Fruit fly (Drosophila melanogaster) whole organism, embryonic: Measurements from ENCODE around the gene CG15034.

Experiments used
- Aef1 ChIP-seq: fragments of 200-800 bp; sonication (Bioruptor generic); IDR thresholded peaks from 3 replicates; pipeline ENCODE4 v1.3.6; 2022; ENCODE audit warnings: missing biosample characterization, missing genetic modification characterization
- CG10654 ChIP-seq: fragments of 200-800 bp; sonication (Bioruptor generic); optimal IDR thresholded peaks from 2 replicates; lab custom pipeline; 2016; ENCODE audit warnings: missing biosample characterization, missing genetic modification characterization
- CG11456 ChIP-seq: fragments of 200-800 bp; sonication (Bioruptor generic); IDR thresholded peaks from 3 replicates; pipeline ENCODE4 v1.3.6; 2022; ENCODE audit warnings: missing biosample characterization, missing genetic modification characterization
- CG11696 ChIP-seq: fragments of 200-800 bp; sonication (Bioruptor generic); IDR thresholded peaks from 2 replicates; pipeline ENCODE4 v1.3.6; 2022; ENCODE audit warnings: missing biosample characterization, missing genetic modification characterization
- CG14710 ChIP-seq: fragments of 200-800 bp; sonication (Bioruptor generic); optimal IDR thresholded peaks from 3 replicates; lab custom pipeline; 2019; ENCODE audit warnings: missing biosample characterization, mild to moderate bottlenecking, missing genetic modification characterization, moderate library complexity
- CG1832 ChIP-seq: fragments of 200-800 bp; sonication (Bioruptor generic); optimal IDR thresholded peaks from 2 replicates; lab custom pipeline; 2017; ENCODE audit warnings: missing biosample characterization, mild to moderate bottlenecking, missing genetic modification characterization, inconsistent platforms
- CG18599 ChIP-seq: fragments of 200-800 bp; sonication (Bioruptor generic); optimal IDR thresholded peaks from 3 replicates; lab custom pipeline; 2017; ENCODE audit warnings: missing biosample characterization, missing genetic modification characterization, mild to moderate bottlenecking, moderate library complexity, missing genetic modification reagents
- CG32767 ChIP-seq: fragments of 200-800 bp; sonication (Bioruptor generic); IDR thresholded peaks from 2 replicates; pipeline ENCODE4 v1.3.6; 2022; ENCODE audit warnings: missing biosample characterization, missing genetic modification characterization
- CG34422 ChIP-seq: fragments of 200-800 bp; sonication (Bioruptor generic); IDR thresholded peaks from 3 replicates; pipeline ENCODE4 v1.3.6; 2022; ENCODE audit warnings: missing biosample characterization, missing genetic modification characterization
- CG5180 ChIP-seq: fragments of 200-800 bp; sonication (Bioruptor generic); optimal IDR thresholded peaks from 3 replicates; lab custom pipeline; 2017; ENCODE audit warnings: missing biosample characterization, missing genetic modification characterization, mild to moderate bottlenecking, moderate library complexity, missing genetic modification reagents
- CG6683 ChIP-seq: fragments of 200-800 bp; sonication (Bioruptor generic); optimal IDR thresholded peaks from 2 replicates; lab custom pipeline; 2017; ENCODE audit warnings: missing biosample characterization, mild to moderate bottlenecking, missing genetic modification characterization, missing genetic modification reagents
- CG7372 ChIP-seq: fragments of 200-800 bp; sonication (Bioruptor generic); IDR thresholded peaks from 2 replicates; pipeline ENCODE4 v1.3.6; 2022; ENCODE audit warnings: missing biosample characterization, missing genetic modification characterization
- CG8359 ChIP-seq: fragments of 200-800 bp; sonication (Bioruptor generic); optimal IDR thresholded peaks from 2 replicates; lab custom pipeline; 2017; ENCODE audit warnings: missing biosample characterization, mild to moderate bottlenecking, missing genetic modification characterization, borderline replicate concordance
- CG9932 ChIP-seq: fragments of 200-800 bp; sonication (Bioruptor generic); IDR thresholded peaks from 2 replicates; pipeline ENCODE4 v1.3.6; 2022; ENCODE audit warnings: missing biosample characterization, missing genetic modification characterization
- H15 ChIP-seq: fragments of 200-800 bp; sonication (Bioruptor generic); IDR thresholded peaks from 3 replicates; pipeline ENCODE4 v1.3.6; 2022; ENCODE audit warnings: missing biosample characterization, missing genetic modification characterization
- Hr78 ChIP-seq, 2 experiments: fragments of 200-800 bp in 1 of 2; fragments of >200 bp in 1 of 2; sonication (Bioruptor generic) in 1 of 2; optimal IDR thresholded peaks; 2 replicates each; lab custom pipeline; 2017 to 2019; ENCODE audit warnings: missing biosample characterization in 2 of 2, missing genetic modification characterization in 2 of 2, mild to moderate bottlenecking in 1 of 2, moderate library complexity in 1 of 2
- Lhr ChIP-seq: fragments of 200-800 bp; sonication (Bioruptor generic); optimal IDR thresholded peaks from 3 replicates; lab custom pipeline; 2017; ENCODE audit warnings: mild to moderate bottlenecking, missing biosample characterization, missing genetic modification reagents, missing genetic modification characterization
- Mes4 ChIP-seq: fragments of 200-800 bp; sonication (Bioruptor generic); optimal IDR thresholded peaks from 2 replicates; lab custom pipeline; 2016; ENCODE audit warnings: missing biosample characterization, missing genetic modification characterization
- Pdp1 ChIP-seq, 2 experiments: fragments of 200-800 bp; sonication (Bioruptor generic); optimal IDR thresholded peaks; 3 replicates each; lab custom pipeline; 2016; ENCODE audit warnings: missing biosample characterization in 2 of 2, missing genetic modification characterization in 2 of 2, mild to moderate bottlenecking in 1 of 2, moderate library complexity in 1 of 2
- Ptx1 ChIP-seq: fragments of 200-800 bp; sonication (Bioruptor generic); IDR thresholded peaks from 2 replicates; pipeline ENCODE4 v1.3.6; 2022; ENCODE audit warnings: missing biosample characterization, missing genetic modification characterization
- Sox100B ChIP-seq: fragments of 200-800 bp; sonication (Bioruptor generic); optimal IDR thresholded peaks from 3 replicates; lab custom pipeline; 2018; ENCODE audit warnings: missing biosample characterization, mild to moderate bottlenecking, missing genetic modification characterization
- Sox102F ChIP-seq: fragments of 200-800 bp; sonication (Bioruptor generic); optimal IDR thresholded peaks from 2 replicates; lab custom pipeline; 2018; ENCODE audit warnings: missing biosample characterization, mild to moderate bottlenecking, missing genetic modification characterization, moderate library complexity
- Spps ChIP-seq: fragments of 200-800 bp; sonication (Bioruptor generic); optimal IDR thresholded peaks from 2 replicates; lab custom pipeline; 2018; ENCODE audit warnings: missing biosample characterization, mild to moderate bottlenecking, missing genetic modification characterization
- bbx ChIP-seq: fragments of 200-800 bp; sonication (Bioruptor generic); IDR thresholded peaks from 2 replicates; pipeline ENCODE4 v1.3.6; 2022; ENCODE audit warnings: missing biosample characterization, missing genetic modification characterization; ENCODE audit not compliant: partially characterized antibody
- eyg ChIP-seq: fragments of 200-800 bp; sonication (Bioruptor generic); optimal IDR thresholded peaks from 3 replicates; lab custom pipeline; 2016; ENCODE audit warnings: missing biosample characterization, missing genetic modification characterization
- gce ChIP-seq: fragments of 200-800 bp; sonication (Bioruptor generic); IDR thresholded peaks from 3 replicates; pipeline ENCODE4 v1.3.6; 2022; ENCODE audit warnings: missing biosample characterization, missing genetic modification characterization
- gem ChIP-seq: fragments of 200-800 bp; sonication (Bioruptor generic); optimal IDR thresholded peaks from 2 replicates; lab custom pipeline; 2019; ENCODE audit warnings: missing biosample characterization, mild to moderate bottlenecking, missing genetic modification characterization, moderate library complexity
- gfzf ChIP-seq: fragments of 200-800 bp; sonication (Bioruptor generic); optimal IDR thresholded peaks from 2 replicates; lab custom pipeline; 2016; ENCODE audit warnings: missing biosample characterization, mild to moderate bottlenecking, missing genetic modification characterization, moderate library complexity
- pan ChIP-seq, 4 experiments: fragments of >200 bp in 3 of 4; fragments of 200-800 bp in 1 of 4; sonication (Bioruptor generic) in 1 of 4; optimal IDR thresholded peaks in 3 of 4; IDR thresholded peaks in 1 of 4; 2 replicates each; pipeline versions ENCODE4 v1.3.6 to Lab custom; 2017 to 2022; ENCODE audit warnings: missing biosample characterization in 2 of 4, missing genetic modification characterization in 2 of 4, mixed read lengths in 1 of 4
- psq ChIP-seq: fragments of 200-800 bp; sonication (Bioruptor generic); optimal IDR thresholded peaks from 2 replicates; lab custom pipeline; 2017; ENCODE audit warnings: missing biosample characterization, missing genetic modification characterization
- rib ChIP-seq: fragments of 200-800 bp; sonication (Bioruptor generic); IDR thresholded peaks from 2 replicates; pipeline ENCODE4 v1.3.6; 2022; ENCODE audit warnings: missing biosample characterization, missing genetic modification characterization
- shn ChIP-seq: fragments of 200-800 bp; sonication (Bioruptor generic); optimal IDR thresholded peaks from 3 replicates; lab custom pipeline; 2016; ENCODE audit warnings: missing biosample characterization, missing genetic modification characterization
- sisA ChIP-seq: fragments of 200-800 bp; sonication (Bioruptor generic); IDR thresholded peaks from 2 replicates; pipeline ENCODE4 v1.3.6; 2022; ENCODE audit warnings: missing biosample characterization, missing genetic modification characterization
- slbo ChIP-seq: fragments of 200-800 bp; sonication (Bioruptor generic); IDR thresholded peaks from 2 replicates; pipeline ENCODE4 v1.3.6; 2022; ENCODE audit warnings: missing biosample characterization, missing genetic modification characterization
- sna ChIP-seq: fragments of 200-800 bp; sonication (Bioruptor generic); IDR thresholded peaks from 2 replicates; pipeline ENCODE4 v1.3.6; 2022; ENCODE audit warnings: missing biosample characterization, missing genetic modification characterization; ENCODE audit not compliant: partially characterized antibody
- sob ChIP-seq: fragments of 200-800 bp; sonication (Bioruptor generic); IDR thresholded peaks from 2 replicates; pipeline ENCODE4 v1.3.6; 2022; ENCODE audit warnings: missing biosample characterization, missing genetic modification characterization
- sqz ChIP-seq: fragments of 200-800 bp; sonication (Bioruptor generic); optimal IDR thresholded peaks from 3 replicates; lab custom pipeline; 2018; ENCODE audit warnings: missing biosample characterization, mild to moderate bottlenecking, missing genetic modification characterization
- sr ChIP-seq: fragments of 200-800 bp; sonication (Bioruptor generic); IDR thresholded peaks from 3 replicates; pipeline ENCODE4 v1.3.6; 2022; ENCODE audit warnings: missing biosample characterization, missing genetic modification characterization
- tna ChIP-seq: fragments of 200-800 bp; sonication (Bioruptor generic); IDR thresholded peaks from 2 replicates; pipeline ENCODE4 v1.3.6; 2022; ENCODE audit warnings: missing biosample characterization, missing genetic modification characterization; ENCODE audit not compliant: partially characterized antibody
- tup ChIP-seq: fragments of 200-800 bp; sonication (Bioruptor generic); optimal IDR thresholded peaks from 2 replicates; lab custom pipeline; 2016; ENCODE audit warnings: missing biosample characterization, mild to moderate bottlenecking, missing genetic modification characterization, moderate library complexity
- vnd ChIP-seq: fragments of 200-800 bp; sonication (Bioruptor generic); IDR thresholded peaks from 3 replicates; pipeline ENCODE4 v1.3.6; 2022; ENCODE audit warnings: missing biosample characterization, missing genetic modification characterization; ENCODE audit not compliant: partially characterized antibody
- vvl ChIP-seq: fragments of 200-800 bp; sonication (Bioruptor generic); IDR thresholded peaks from 2 replicates; pipeline ENCODE4 v1.3.6; 2022; ENCODE audit warnings: missing biosample characterization, missing genetic modification characterization
- wdn ChIP-seq: fragments of 200-800 bp; sonication (Bioruptor generic); IDR thresholded peaks from 2 replicates; pipeline ENCODE4 v1.3.6; 2022; ENCODE audit warnings: missing biosample characterization, missing genetic modification characterization

CG15034 gene

DNA sequence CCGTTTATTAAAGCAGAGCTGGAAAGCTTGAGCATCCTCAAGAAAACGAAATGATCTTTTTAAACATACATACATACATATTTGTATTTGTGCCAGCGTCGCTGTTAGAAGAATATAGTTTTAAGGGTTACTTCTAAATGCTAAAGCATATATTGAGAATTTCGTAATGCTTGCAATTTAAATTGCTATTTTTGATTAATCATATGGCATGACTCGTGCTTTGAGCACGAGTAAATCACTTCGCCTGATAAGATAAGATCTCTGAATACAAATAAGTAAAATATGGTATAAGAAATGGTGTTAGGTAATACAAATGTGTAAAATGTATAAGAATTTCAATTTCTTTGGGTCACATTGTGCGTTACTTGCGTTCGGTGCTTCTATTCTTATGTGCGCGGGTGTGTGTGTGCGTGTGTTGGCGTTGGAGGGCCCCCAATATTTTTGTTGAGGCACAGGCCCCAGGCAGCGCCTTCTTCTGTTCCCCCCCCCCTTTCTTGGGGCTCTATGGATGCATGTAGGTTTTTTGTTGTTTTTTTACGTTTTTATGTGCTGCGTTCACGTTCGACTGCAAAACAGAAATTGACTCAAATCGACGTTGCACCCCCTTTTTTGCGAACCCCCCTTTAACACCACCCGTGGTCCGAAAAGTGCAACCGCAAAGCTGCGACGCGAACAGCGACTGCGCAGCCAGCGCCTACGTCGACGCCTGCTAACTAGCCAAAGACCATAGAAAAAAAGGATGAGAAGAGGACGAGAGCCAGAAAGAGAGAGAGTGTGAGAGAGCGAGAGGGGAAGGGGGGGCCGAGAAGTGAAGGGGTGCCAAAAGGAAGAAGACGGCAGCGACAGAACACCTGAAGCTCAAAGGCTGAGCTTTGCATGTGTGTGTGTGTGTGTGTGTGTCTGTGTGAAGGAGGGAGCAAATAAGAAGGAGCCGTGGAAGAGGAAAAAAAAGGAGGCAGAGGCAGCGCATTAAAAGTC is 45.7 kb downstream of the CG15034 start (continued):
- no peak for TF ChIP-seq bbx
- TF ChIP-seq CG10654 (GFP tag; lab: Kevin White, UChicago), result no peak
- no peak for TF ChIP-seq CG6683 (GFP tag; lab: Kevin White, UChicago)
- TF ChIP-seq tup (GFP tag; lab: Kevin White, UChicago), result no peak
- TF ChIP-seq CG7372 (GFP tag; lab: Robert Waterston, UW), result no peak
- TF ChIP-seq CG9932, result no peak
- TF ChIP-seq Mes4 (GFP tag; lab: Kevin White, UChicago), result peak; percentile 44
- TF ChIP-seq, all 482 proteins: peak for 212

DNA sequence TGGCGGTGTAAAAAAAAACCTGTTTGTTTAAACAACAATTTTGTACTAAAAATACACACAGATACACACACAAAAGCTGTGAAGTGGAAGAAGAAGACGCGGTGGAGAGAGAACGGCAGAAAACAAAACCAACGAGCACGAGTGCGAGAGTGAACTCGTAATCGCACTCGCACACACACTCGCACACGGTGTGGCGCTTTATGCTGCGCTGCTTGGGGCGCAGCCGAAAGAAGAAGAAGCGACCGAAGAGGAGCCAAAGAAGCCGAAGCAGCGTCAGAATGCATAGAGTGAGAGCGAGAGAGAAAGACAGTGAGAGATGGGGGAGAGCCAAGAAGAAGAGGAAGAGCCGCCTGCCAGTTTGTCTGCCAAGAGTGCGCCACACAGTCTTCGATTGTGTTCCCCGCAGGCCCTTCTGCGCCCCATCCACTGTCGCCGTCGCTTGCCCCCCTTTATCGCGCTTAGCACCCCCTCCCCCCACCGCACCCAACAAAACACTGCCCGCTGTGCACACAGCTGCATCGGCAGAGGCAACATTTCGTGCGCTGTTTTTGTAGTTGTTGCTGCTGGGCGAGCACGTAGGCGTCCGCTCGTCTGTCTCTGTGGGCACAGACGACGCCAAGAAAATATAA is 46.5 kb downstream of the CG15034 start:
- TF ChIP-seq Aef1 (GFP tag; lab: Robert Waterston, UW) (peak; percentile 32; the same call in 2 of the 3 replicates), CG11456 (GFP tag; lab: Robert Waterston, UW) (0 out of 3 replicates have a peak, but pooled peaks have one; percentile 51), tna (GFP tag; lab: Robert Waterston, UW) (peak; percentile 47), Sox100B (GFP tag; lab: Kevin White, UChicago) (no peak), sisA (GFP tag; lab: Robert Waterston, UW) (no peak), sna (GFP tag; lab: Robert Waterston, UW) (0 out of 2 replicates have a peak, but pooled peaks have one; percentile 24), slbo (GFP tag; lab: Robert Waterston, UW) (0 out of 2 replicates have a peak, but pooled peaks have one; percentile 2), vvl (0 out of 2 replicates have a peak, but pooled peaks have one; percentile 9), CG5180 (GFP tag; lab: Kevin White, UChicago) (no peak), Lhr (GFP tag; lab: Kevin White, UChicago) (no peak), Sox102F (GFP tag; lab: Kevin White, UChicago) (no peak), gce (GFP tag; lab: Robert Waterston, UW) (no peak; the same call in 2 of the 3 replicates), sqz (GFP tag; lab: Kevin White, UChicago) (peak; percentile 86), Ptx1 (GFP tag; lab: Robert Waterston, UW) (0 out of 2 replicates have a peak, but pooled peaks have one; percentile 16), CG14710 (tag; lab: Kevin White, UChicago) (no peak), sr (GFP tag; lab: Robert Waterston, UW) (peak; percentile 96), psq (GFP tag; lab: Kevin White, UChicago) (peak; percentile 46), Hr78 (GFP tag; optimal IDR thresholded peaks at IDR 0.05; lab: Kevin White, UChicago) (no peak), bbx (peak; percentile 14; the same call in 1 of the 2 replicates), CG18599 (peak; percentile 31), CG8359 (no peak), gfzf (no peak), gem (no peak), pan (optimal IDR thresholded peaks at IDR 0.05; lab: Kevin White, UChicago) (no peak), pan (GFP tag; optimal IDR thresholded peaks at IDR 0.05 in 1 of 2, IDR thresholded peaks at IDR 0.05 in 1 of 2) (peak in 1 of 2 experiments; percentile 7), vnd (GFP tag; lab: Robert Waterston, UW) (no peak), rib (peak; percentile 31; the same call in 1 of the 2 replicates), CG11696 (peak; percentile 73), eyg (no peak), H15 (GFP tag; lab: Robert Waterston, UW) (peak; percentile 41; the same call in 1 of the 3 replicates), wdn (GFP tag; lab: Robert Waterston, UW) (no peak), shn (peak; percentile 95), Pdp1 (GFP tag; optimal IDR thresholded peaks at IDR 0.05; lab: Kevin White, UChicago) (peak in 1 of 2 experiments; percentile 57), sob (GFP tag; lab: Robert Waterston, UW) (no peak), CG34422 (GFP tag; lab: Robert Waterston, UW) (0 out of 3 replicates have a peak, but pooled peaks have one; percentile 8), CG1832 (GFP tag; lab: Kevin White, UChicago) (peak; percentile 77), CG32767 (peak; percentile 89), Spps (tag; lab: Kevin White, UChicago) (no peak)
